Fruit fly (Drosophila melanogaster): ENCODE results near the gene CG33941.

Gene CG33941

dm6 chr4:453303-453702, 14.0 kb upstream of the CG33941 start:
- TF ChIP-seq gl (tag; optimal IDR thresholded peaks at IDR 0.05), result no peak
- no peak for TF ChIP-seq Snoo (tag; optimal IDR thresholded peaks at IDR 0.05)
- no peak for TF ChIP-seq CG12605 (GFP tag; IDR thresholded peaks at IDR 0.05)
- TF ChIP-seq EcR (GFP tag; optimal IDR thresholded peaks at IDR 0.05), result no peak
- no peak for TF ChIP-seq Ets98B (GFP tag; IDR thresholded peaks at IDR 0.05)
- no peak for TF ChIP-seq CG34367 (tag; optimal IDR thresholded peaks at IDR 0.05)
- no peak for TF ChIP-seq CG4496 (GFP tag; IDR thresholded peaks at IDR 0.05)
- no peak for TF ChIP-seq CG8159 (tag; optimal IDR thresholded peaks at IDR 0.05)
- no peak for TF ChIP-seq CG13204 (GFP tag; optimal IDR thresholded peaks at IDR 0.05)
- no peak for TF ChIP-seq CG17806 (tag; optimal IDR thresholded peaks at IDR 0.05)
- TF ChIP-seq rn (GFP tag; IDR thresholded peaks at IDR 0.05), result no peak

dm6 chr4:458608-459007, 8.7 kb upstream of the CG33941 start:
- TF ChIP-seq Pif1A (GFP tag; optimal IDR thresholded peaks at IDR 0.05) (no peak), D1 (tag; optimal IDR thresholded peaks at IDR 0.05) (no peak), CG34367 (tag; optimal IDR thresholded peaks at IDR 0.05) (no peak), Pif1B (GFP tag; optimal IDR thresholded peaks at IDR 0.05) (no peak), EcR (GFP tag; optimal IDR thresholded peaks at IDR 0.05) (no peak), CG32121 (GFP tag; IDR thresholded peaks at IDR 0.05) (no peak), fd96Ca (GFP tag; IDR thresholded peaks at IDR 0.05) (no peak), CG13204 (GFP tag; optimal IDR thresholded peaks at IDR 0.05) (no peak)

dm6 chr4:466543-466965, 743 bp upstream of the CG33941 start, which contains the start of gene Taf3:
Gene Taf3 (minus strand): TSS chr4:466828.
- no peak for TF ChIP-seq gl (tag; optimal IDR thresholded peaks at IDR 0.05)
- TF ChIP-seq CG10348 (GFP tag; IDR thresholded peaks at IDR 0.05), result no peak
- no peak for TF ChIP-seq CG15710 (tag; optimal IDR thresholded peaks at IDR 0.05)
- no peak for TF ChIP-seq Snoo (tag; optimal IDR thresholded peaks at IDR 0.05)
- TF ChIP-seq D1 (tag; optimal IDR thresholded peaks at IDR 0.05), result no peak
- TF ChIP-seq CG32121 (GFP tag; IDR thresholded peaks at IDR 0.05), result no peak
- TF ChIP-seq CG14655 (GFP tag; optimal IDR thresholded peaks at IDR 0.05), result no peak
- no peak for TF ChIP-seq rn (GFP tag; IDR thresholded peaks at IDR 0.05)
- no peak for TF ChIP-seq CG12605 (GFP tag; IDR thresholded peaks at IDR 0.05)
- no peak for TF ChIP-seq CG34367 (tag; optimal IDR thresholded peaks at IDR 0.05)
- no peak for TF ChIP-seq Pif1A (GFP tag; optimal IDR thresholded peaks at IDR 0.05)
- TF ChIP-seq fd96Ca (GFP tag; IDR thresholded peaks at IDR 0.05), result no peak

- TF ChIP-seq fd96Ca (GFP tag; IDR thresholded peaks at IDR 0.05) (no peak), CG14655 (GFP tag; optimal IDR thresholded peaks at IDR 0.05) (no peak), Snoo (tag; optimal IDR thresholded peaks at IDR 0.05) (no peak), CG10348 (GFP tag; IDR thresholded peaks at IDR 0.05) (no peak), CG17806 (tag; optimal IDR thresholded peaks at IDR 0.05) (no peak), CG32121 (GFP tag; IDR thresholded peaks at IDR 0.05) (no peak), CG13204 (GFP tag; optimal IDR thresholded peaks at IDR 0.05) (no peak), CG34367 (tag; optimal IDR thresholded peaks at IDR 0.05) (no peak), Pif1A (GFP tag; optimal IDR thresholded peaks at IDR 0.05) (no peak), rn (GFP tag; IDR thresholded peaks at IDR 0.05) (no peak), CG4496 (GFP tag; IDR thresholded peaks at IDR 0.05) (no peak), gl (tag; optimal IDR thresholded peaks at IDR 0.05) (no peak), Ets98B (GFP tag; IDR thresholded peaks at IDR 0.05) (no peak), Pif1B (GFP tag; optimal IDR thresholded peaks at IDR 0.05) (no peak), CG12605 (GFP tag; IDR thresholded peaks at IDR 0.05) (no peak)
These were observed 734 bp downstream of the CG33941 start for dm6 chr4:468031-468430.

- TF ChIP-seq EcR (GFP tag; optimal IDR thresholded peaks at IDR 0.05) (no peak), CG32121 (GFP tag; IDR thresholded peaks at IDR 0.05) (no peak), CG13204 (GFP tag; optimal IDR thresholded peaks at IDR 0.05) (no peak), Pif1B (GFP tag; optimal IDR thresholded peaks at IDR 0.05) (no peak), Snoo (tag; optimal IDR thresholded peaks at IDR 0.05) (no peak), fd96Ca (GFP tag; IDR thresholded peaks at IDR 0.05) (no peak), D1 (tag; optimal IDR thresholded peaks at IDR 0.05) (no peak), CG8301 (tag; optimal IDR thresholded peaks at IDR 0.05) (no peak), CG15710 (tag; optimal IDR thresholded peaks at IDR 0.05) (no peak), Ets98B (GFP tag; IDR thresholded peaks at IDR 0.05) (no peak), CG4496 (GFP tag; IDR thresholded peaks at IDR 0.05) (no peak), CG17806 (tag; optimal IDR thresholded peaks at IDR 0.05) (no peak), CG14655 (GFP tag; optimal IDR thresholded peaks at IDR 0.05) (no peak), Pif1A (GFP tag; optimal IDR thresholded peaks at IDR 0.05) (no peak), CG34367 (tag; optimal IDR thresholded peaks at IDR 0.05) (no peak), CG10348 (GFP tag; IDR thresholded peaks at IDR 0.05) (no peak), rn (GFP tag; IDR thresholded peaks at IDR 0.05) (no peak)
These were observed 1.4 kb downstream of the CG33941 start for dm6 chr4:468634-469238.

dm6 chr4:481739-482138, 14.4 kb downstream of the CG33941 start:
- no peak for TF ChIP-seq Pif1A (GFP tag; optimal IDR thresholded peaks at IDR 0.05)
- TF ChIP-seq CG8159 (tag; optimal IDR thresholded peaks at IDR 0.05), result no peak
- no peak for TF ChIP-seq Ets98B (GFP tag; IDR thresholded peaks at IDR 0.05)
- TF ChIP-seq CG10348 (GFP tag; IDR thresholded peaks at IDR 0.05), result no peak
- no peak for TF ChIP-seq CG14655 (GFP tag; optimal IDR thresholded peaks at IDR 0.05)
- TF ChIP-seq Pif1B (GFP tag; optimal IDR thresholded peaks at IDR 0.05), result no peak
- TF ChIP-seq CG17806 (tag; optimal IDR thresholded peaks at IDR 0.05), result no peak
- no peak for TF ChIP-seq CG8301 (tag; optimal IDR thresholded peaks at IDR 0.05)
- no peak for TF ChIP-seq CG34367 (tag; optimal IDR thresholded peaks at IDR 0.05)
- no peak for TF ChIP-seq rn (GFP tag; IDR thresholded peaks at IDR 0.05)
- TF ChIP-seq D1 (tag; optimal IDR thresholded peaks at IDR 0.05), result no peak
- no peak for TF ChIP-seq CG4496 (GFP tag; IDR thresholded peaks at IDR 0.05)
